Worm (Caenorhabditis elegans): ENCODE data around the gene C16D9.3.

The C16D9.3 gene

ce11 chrV:8226812-8227211, 13.0 kb downstream of the C16D9.3 start, which contains the start of gene K07C11.10:
Gene K07C11.10 (minus strand): TSS chrV:8226912.
- no peak for TF ChIP-seq ceh-39 (tag; optimal IDR thresholded peaks at IDR 0.05)
- TF ChIP-seq nhr-237 (tag; optimal IDR thresholded peaks at IDR 0.05) = no peak
- no peak for TF ChIP-seq elt-1 (tag; optimal IDR thresholded peaks at IDR 0.05; ENCODE audit: borderline replicate concordance, insufficient read depth)
- no peak for TF ChIP-seq unc-120 (tag; optimal IDR thresholded peaks at IDR 0.05; ENCODE audit: poor library complexity, severe bottlenecking)
- TF ChIP-seq sptf-1 (tag; optimal IDR thresholded peaks at IDR 0.05) = no peak
- TF ChIP-seq blmp-1 (tag; optimal IDR thresholded peaks at IDR 0.05) = no peak
- TF ChIP-seq mls-2 (tag; optimal IDR thresholded peaks at IDR 0.05) = no peak
- TF ChIP-seq zip-8 (tag; optimal IDR thresholded peaks at IDR 0.05) = no peak
- no peak for TF ChIP-seq ztf-11 (tag; optimal IDR thresholded peaks at IDR 0.05)
- no peak for TF ChIP-seq cnd-1 (tag; optimal IDR thresholded peaks at IDR 0.05)
- TF ChIP-seq ceh-83 (GFP tag; optimal IDR thresholded peaks at IDR 0.05) = no peak
- no peak for TF ChIP-seq mep-1 (tag; optimal IDR thresholded peaks at IDR 0.05)
- no peak for TF ChIP-seq lsy-2 (tag; optimal IDR thresholded peaks at IDR 0.05)
- no peak for TF ChIP-seq ces-1 (GFP tag; optimal IDR thresholded peaks at IDR 0.05)

ce11 chrV:8224634-8225033, 15.2 kb downstream of the C16D9.3 start, which contains the start of gene pax-1:
Gene pax-1 (plus strand): TSS chrV:8224934.
- no peak for TF ChIP-seq sem-2 (GFP tag; optimal IDR thresholded peaks at IDR 0.05)
- no peak for TF ChIP-seq drap-1 (GFP tag; optimal IDR thresholded peaks at IDR 0.05)
- TF ChIP-seq lin-32 (GFP tag; optimal IDR thresholded peaks at IDR 0.05) = no peak
- no peak for TF ChIP-seq blmp-1 (tag; optimal IDR thresholded peaks at IDR 0.05)
- no peak for TF ChIP-seq ceh-83 (GFP tag; optimal IDR thresholded peaks at IDR 0.05)
- TF ChIP-seq snpc-4 (tag; optimal IDR thresholded peaks at IDR 0.05) = no peak

ce11 chrV:8223417-8223816, 16.4 kb downstream of the C16D9.3 start:
- TF ChIP-seq blmp-1 (tag; optimal IDR thresholded peaks at IDR 0.05) = no peak
- TF ChIP-seq flh-1 (GFP tag; optimal IDR thresholded peaks at IDR 0.05) = no peak
- no peak for TF ChIP-seq unc-62 (GFP tag; optimal IDR thresholded peaks at IDR 0.05)
- TF ChIP-seq nhr-28 (tag; optimal IDR thresholded peaks at IDR 0.05) = no peak
- no peak for TF ChIP-seq drap-1 (GFP tag; optimal IDR thresholded peaks at IDR 0.05)
- TF ChIP-seq elt-1 (tag; optimal IDR thresholded peaks at IDR 0.05; ENCODE audit: borderline replicate concordance, insufficient read depth) = no peak
- no peak for TF ChIP-seq lin-32 (GFP tag; optimal IDR thresholded peaks at IDR 0.05)
- TF ChIP-seq elt-3 (tag; optimal IDR thresholded peaks at IDR 0.05) = no peak
- no peak for TF ChIP-seq unc-39 (tag; optimal IDR thresholded peaks at IDR 0.05)

ce11 chrV:8221083-8221538, 18.7 kb downstream of the C16D9.3 start, which contains the start of the genes cogc-6 and air-1:
Gene cogc-6 (minus strand): TSS chrV:8221316.
Gene air-1 (plus strand): TSS chrV:8221488.
- peak; percentile 8 for TF ChIP-seq mep-1 (tag; optimal IDR thresholded peaks at IDR 0.05)
- peak; percentile 35 for TF ChIP-seq pha-4 (tag; optimal IDR thresholded peaks at IDR 0.05)
- no peak for TF ChIP-seq ceh-39 (tag; optimal IDR thresholded peaks at IDR 0.05)
- no peak for TF ChIP-seq drap-1 (GFP tag; optimal IDR thresholded peaks at IDR 0.05)
- no peak for TF ChIP-seq zip-8 (tag; optimal IDR thresholded peaks at IDR 0.05)

- TF ChIP-seq ztf-11 (tag; optimal IDR thresholded peaks at IDR 0.05) (no peak), unc-39 (tag; optimal IDR thresholded peaks at IDR 0.05) (no peak), drap-1 (GFP tag; optimal IDR thresholded peaks at IDR 0.05) (no peak), elt-3 (tag; optimal IDR thresholded peaks at IDR 0.05) (no peak), ceh-39 (tag; optimal IDR thresholded peaks at IDR 0.05) (no peak), nhr-76 (tag; optimal IDR thresholded peaks at IDR 0.05) (no peak)
Observed at ce11 chrV:8219550-8219949, 20.3 kb downstream of the C16D9.3 start.

- no peak for TF ChIP-seq nhr-12 (tag; optimal IDR thresholded peaks at IDR 0.05)
- TF ChIP-seq nhr-237 (tag; optimal IDR thresholded peaks at IDR 0.05) = no peak
- peak; percentile 3 for TF ChIP-seq ces-1 (GFP tag; optimal IDR thresholded peaks at IDR 0.05)
- no peak for TF ChIP-seq nhr-28 (tag; optimal IDR thresholded peaks at IDR 0.05)
Observed at ce11 chrV:8217661-8218265, 22.1 kb downstream of the C16D9.3 start, which contains the start of gene K07C11.8. Gene K07C11.8 (minus strand): TSS chrV:8217884.

ce11 chrV:8217118-8217517, 22.7 kb downstream of the C16D9.3 start:
- no peak for TF ChIP-seq sem-2 (GFP tag; optimal IDR thresholded peaks at IDR 0.05)
- no peak for TF ChIP-seq unc-62 (GFP tag; optimal IDR thresholded peaks at IDR 0.05)

Data from whole organism, mixed stage, embryonic.